Worm (Caenorhabditis elegans): ENCODE data around the gene nas-33.

The nas-33 gene

DNA sequence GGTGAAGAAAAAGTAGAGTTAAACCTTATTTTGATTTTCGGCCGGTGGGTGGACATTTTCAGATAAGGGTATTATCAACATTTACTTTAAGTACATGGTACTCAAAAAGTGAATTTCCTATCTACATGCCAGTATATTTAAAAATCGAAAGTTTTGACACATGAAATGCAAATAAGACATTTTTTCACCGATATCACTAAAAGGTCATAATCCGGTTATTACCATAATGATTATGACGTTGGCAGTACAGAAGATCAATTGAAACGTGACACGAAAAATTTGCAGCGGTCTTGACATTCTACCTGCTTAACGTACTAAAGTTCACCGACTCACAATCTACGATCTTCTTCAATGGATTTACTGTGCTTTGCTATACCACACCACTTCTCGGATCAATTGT is 2.9 kb upstream of the nas-33 start:
- TF ChIP-seq pros-1 (tag; optimal IDR thresholded peaks at IDR 0.05): no peak
- no peak for TF ChIP-seq hlh-6 (tag; optimal IDR thresholded peaks at IDR 0.05)
- no peak for TF ChIP-seq ceh-14 (tag; optimal IDR thresholded peaks at IDR 0.05)
- no peak for TF ChIP-seq ahr-1 (tag; optimal IDR thresholded peaks at IDR 0.05)
- TF ChIP-seq unc-3 (GFP tag; conservative IDR thresholded peaks at IDR 0.05): no peak
- no peak for TF ChIP-seq unc-3 (tag; optimal IDR thresholded peaks at IDR 0.05)
- no peak for TF ChIP-seq mec-3 (tag; optimal IDR thresholded peaks at IDR 0.05; ENCODE audit: borderline replicate concordance)
- no peak for TF ChIP-seq ceh-34 (tag; optimal IDR thresholded peaks at IDR 0.05)
- TF ChIP-seq ceh-22 (tag; optimal IDR thresholded peaks at IDR 0.05): no peak
- TF ChIP-seq tbx-7 (tag; optimal IDR thresholded peaks at IDR 0.05): no peak
- no peak for TF ChIP-seq ceh-30 (tag; optimal IDR thresholded peaks at IDR 0.05)
- no peak for TF ChIP-seq gmeb-2 (tag; optimal IDR thresholded peaks at IDR 0.05)
- no peak for TF ChIP-seq unc-55 (GFP tag; optimal IDR thresholded peaks at IDR 0.05)
- TF ChIP-seq K09A11.1 (tag; optimal IDR thresholded peaks at IDR 0.05; ENCODE audit: insufficient read depth): no peak
- no peak for TF ChIP-seq elt-2 (tag; optimal IDR thresholded peaks at IDR 0.05)
- no peak for TF ChIP-seq pat-9 (tag; optimal IDR thresholded peaks at IDR 0.05)
- no peak for TF ChIP-seq hlh-30 (tag; optimal IDR thresholded peaks at IDR 0.05; ENCODE audit: insufficient read depth)
- TF ChIP-seq fkh-10 (GFP tag; optimal IDR thresholded peaks at IDR 0.05): no peak
- TF ChIP-seq C38D4.7 (GFP tag; optimal IDR thresholded peaks at IDR 0.05): no peak
- TF ChIP-seq ceh-24 (tag; optimal IDR thresholded peaks at IDR 0.05): no peak

DNA sequence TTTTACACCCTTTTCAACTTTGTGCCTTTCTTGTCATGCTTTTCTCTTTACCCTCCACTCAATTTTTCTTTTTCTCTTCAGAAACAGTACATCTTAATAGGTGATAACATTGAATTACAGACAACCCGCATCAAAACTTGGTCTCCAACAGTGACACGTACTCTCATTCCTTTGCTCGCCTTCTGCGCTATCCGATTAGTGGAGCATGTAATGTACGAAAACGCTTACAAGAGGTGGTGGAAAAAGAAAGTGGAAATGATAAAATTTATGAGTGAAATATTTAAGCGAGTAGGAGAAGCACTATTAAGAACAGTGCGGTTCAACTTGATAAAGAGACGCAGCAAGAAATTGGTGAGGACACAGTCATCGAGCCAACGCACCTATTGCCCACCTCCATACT is 1.5 kb upstream of the nas-33 start, which contains the start of gene pept-1:
Gene pept-1 (plus strand): TSS at position 306 of the 400 bp plus-strand sequence.
- no peak for TF ChIP-seq lin-11 (tag; optimal IDR thresholded peaks at IDR 0.05)
- TF ChIP-seq elt-2 (tag; optimal IDR thresholded peaks at IDR 0.05): peak; percentile 19

DNA sequence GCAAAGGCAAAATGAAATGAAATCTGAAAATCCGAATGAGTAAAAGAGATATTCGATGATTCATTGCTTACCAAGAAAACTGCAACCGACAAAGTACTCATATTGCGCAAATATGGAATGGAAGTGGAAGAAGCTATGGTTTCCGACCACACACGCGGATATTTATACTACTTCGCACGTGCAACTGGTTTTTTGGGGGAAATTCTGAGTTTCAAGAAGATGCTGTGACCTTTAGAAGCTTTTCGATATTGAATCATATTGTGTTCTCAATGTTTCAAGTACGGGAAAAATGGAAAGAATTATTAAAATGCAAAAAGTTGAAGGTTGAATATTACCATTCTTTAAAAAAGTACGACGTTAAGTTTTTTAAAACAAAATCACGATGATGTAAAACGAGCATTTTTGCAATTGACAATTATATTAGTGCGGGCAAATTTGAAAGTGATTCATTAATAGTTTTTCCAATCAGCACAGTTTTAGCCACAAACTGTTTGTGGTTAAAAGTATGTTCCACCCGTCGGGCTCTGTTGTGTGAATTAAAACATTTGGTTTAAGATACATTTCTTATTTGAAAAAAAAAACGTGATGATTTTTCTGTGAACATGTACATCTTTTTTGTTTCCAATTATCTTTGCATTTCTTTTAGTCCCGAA is 4.1 kb downstream of the nas-33 start, which contains the start of the genes grl-6 and K10C2.6:
Gene grl-6 (minus strand): TSS at position 101 of the 653 bp plus-strand sequence.
Gene K10C2.6 (plus strand): TSS at position 603 of the 653 bp plus-strand sequence.
- TF ChIP-seq ceh-31 (tag; optimal IDR thresholded peaks at IDR 0.05): no peak
- TF ChIP-seq pros-1 (tag; optimal IDR thresholded peaks at IDR 0.05): no peak
- TF ChIP-seq pha-4 (tag; optimal IDR thresholded peaks at IDR 0.05): no peak
- TF ChIP-seq ahr-1 (tag; optimal IDR thresholded peaks at IDR 0.05): no peak
- TF ChIP-seq pqm-1 (tag; optimal IDR thresholded peaks at IDR 0.05): no peak
- TF ChIP-seq nhr-11 (tag; optimal IDR thresholded peaks at IDR 0.05): no peak
- TF ChIP-seq ceh-18 (tag; optimal IDR thresholded peaks at IDR 0.05): no peak
- no peak for TF ChIP-seq Y22D7AL.16 (tag; optimal IDR thresholded peaks at IDR 0.05)
- no peak for TF ChIP-seq zip-5 (tag; optimal IDR thresholded peaks at IDR 0.05)
- TF ChIP-seq mec-3 (tag; optimal IDR thresholded peaks at IDR 0.05; ENCODE audit: borderline replicate concordance): no peak
- TF ChIP-seq eyg-1 (tag; optimal IDR thresholded peaks at IDR 0.05): no peak
- no peak for TF ChIP-seq pha-2 (tag; optimal IDR thresholded peaks at IDR 0.05)

DNA sequence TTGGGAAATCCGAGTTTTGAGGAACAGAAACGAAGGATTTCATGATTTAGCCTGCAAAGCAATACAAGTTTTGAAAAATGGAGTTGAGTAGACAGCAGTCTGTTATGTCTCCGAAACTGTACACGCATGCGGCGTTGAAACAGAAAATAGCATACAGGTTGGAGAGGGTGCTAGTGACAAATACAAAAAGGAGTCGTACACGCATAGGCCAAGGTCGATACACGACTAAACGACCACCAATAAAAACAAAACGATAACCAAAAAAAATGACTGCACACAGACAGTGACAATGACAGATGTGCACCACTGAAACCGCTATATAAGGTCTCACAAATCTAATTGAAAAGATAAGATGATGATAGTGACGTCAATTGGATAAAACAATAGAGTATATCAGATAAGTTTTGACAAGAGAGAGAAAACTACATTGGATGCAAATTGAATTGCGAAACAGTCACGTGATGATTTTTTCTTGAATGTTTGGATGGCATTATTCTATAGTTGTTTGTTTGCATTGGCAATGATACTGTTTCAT is 6.1 kb downstream of the nas-33 start, which contains the start of gene fah-1:
Gene fah-1 (minus strand): TSS at position 51 of the 535 bp plus-strand sequence.
- TF ChIP-seq pat-9 (tag; optimal IDR thresholded peaks at IDR 0.05): no peak
- no peak for TF ChIP-seq ceh-6 (GFP tag; optimal IDR thresholded peaks at IDR 0.05)
- no peak for TF ChIP-seq C08G9.2 (tag; optimal IDR thresholded peaks at IDR 0.05)
- TF ChIP-seq fax-1 (tag; optimal IDR thresholded peaks at IDR 0.05): no peak
- peak; percentile 61 for TF ChIP-seq hlh-30 (tag; optimal IDR thresholded peaks at IDR 0.05; ENCODE audit: insufficient read depth)
- peak; percentile 22 for TF ChIP-seq elt-2 (tag; optimal IDR thresholded peaks at IDR 0.05)
- no peak for TF ChIP-seq unc-86 (tag; optimal IDR thresholded peaks at IDR 0.05)
- no peak for TF ChIP-seq zip-5 (tag; optimal IDR thresholded peaks at IDR 0.05)
- no peak for TF ChIP-seq ahr-1 (tag; optimal IDR thresholded peaks at IDR 0.05)
- no peak for TF ChIP-seq ceh-31 (tag; optimal IDR thresholded peaks at IDR 0.05)
- no peak for TF ChIP-seq hlh-13 (GFP tag; optimal IDR thresholded peaks at IDR 0.05)
- TF ChIP-seq madf-2 (tag; optimal IDR thresholded peaks at IDR 0.05): no peak
- TF ChIP-seq ceh-14 (tag; optimal IDR thresholded peaks at IDR 0.05): no peak
- no peak for TF ChIP-seq ztf-16 (tag; optimal IDR thresholded peaks at IDR 0.05)

All from whole organism, late embryonic.